Fruit fly (Drosophila melanogaster) whole organism: Measurements from ENCODE around the gene RabGGTb.

Experiments used
- CG8478 ChIP-seq: fragments of >200 bp; optimal IDR thresholded peaks from 2 replicates; lab custom pipeline; 2018; ENCODE audit warnings: inconsistent platforms
- pan ChIP-seq: fragments of >200 bp; optimal IDR thresholded peaks from 2 replicates; lab custom pipeline; 2017

DNA sequence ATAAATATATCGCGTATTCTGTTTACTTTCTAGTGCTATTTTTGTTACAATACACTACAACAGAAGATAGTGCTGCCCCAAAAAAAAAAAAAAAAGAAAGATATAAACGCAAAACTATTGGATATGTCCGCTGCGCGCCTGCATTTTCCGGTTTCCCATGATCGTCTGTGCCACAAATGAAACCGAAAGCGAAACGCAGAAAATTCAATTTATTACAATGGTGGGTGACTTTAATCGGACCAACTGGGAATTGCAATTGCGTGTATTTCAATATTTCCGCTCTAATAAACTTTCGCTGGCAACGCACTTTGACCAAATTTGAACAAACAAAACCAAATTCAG lies 16.3 kb upstream of the RabGGTb start:
- TF ChIP-seq pan (lab: Kevin White, UChicago) (no peak), CG8478 (lab: Kevin White, UChicago) (no peak)
